Worm (Caenorhabditis elegans): ENCODE data around the gene F28A10.13.

F28A10.13 gene

ce11 chrII:848519-848918 is at the start of gene F28A10.13, which contains the start of gene acdh-9:
F28A10.13 (plus strand) TSS chrII:848812.
acdh-9 (minus strand) TSS chrII:848603.
- TF ChIP-seq crh-2 (tag; optimal IDR thresholded peaks at IDR 0.05) (peak; percentile 64), unc-55 (GFP tag; optimal IDR thresholded peaks at IDR 0.05) (no peak), lin-13 (GFP tag; optimal IDR thresholded peaks at IDR 0.05) (peak; percentile 34), sma-3 (GFP tag; optimal IDR thresholded peaks at IDR 0.05) (no peak), mab-5 (tag; optimal IDR thresholded peaks at IDR 0.05) (no peak), nhr-25 (tag; optimal IDR thresholded peaks at IDR 0.05) (no peak), blmp-1 (tag; optimal IDR thresholded peaks at IDR 0.05; ENCODE audit: insufficient read depth) (peak; percentile 20), mdl-1 (tag; optimal IDR thresholded peaks at IDR 0.05) (peak; percentile 70 to 83), sma-9 (GFP tag; optimal IDR thresholded peaks at IDR 0.05) (peak; percentile 69), sma-9 (tag; optimal IDR thresholded peaks at IDR 0.05) (no peak), ama-1 (optimal IDR thresholded peaks at IDR 0.05) (peak; percentile 72), sem-4 (tag; optimal IDR thresholded peaks at IDR 0.05) (no peak), ceh-16 (tag; optimal IDR thresholded peaks at IDR 0.05) (no peak), skn-1 (tag; optimal IDR thresholded peaks at IDR 0.05) (no peak), mbf-1 (tag; optimal IDR thresholded peaks at IDR 0.05) (no peak), nhr-237 (tag; optimal IDR thresholded peaks at IDR 0.05) (no peak), lin-39 (tag; optimal IDR thresholded peaks at IDR 0.05) (no peak), nhr-10 (tag; optimal IDR thresholded peaks at IDR 0.05) (no peak), elt-3 (tag; optimal IDR thresholded peaks at IDR 0.05) (no peak), nhr-77 (tag; optimal IDR thresholded peaks at IDR 0.05) (no peak), fos-1 (tag; optimal IDR thresholded peaks at IDR 0.05) (peak; percentile 71), ztf-1 (GFP tag; conservative IDR thresholded peaks at IDR 0.05) (no peak), gmeb-1 (tag; optimal IDR thresholded peaks at IDR 0.05) (peak; percentile 44), nhr-129 (tag; optimal IDR thresholded peaks at IDR 0.05) (peak; percentile 82), unc-62 (GFP tag; optimal IDR thresholded peaks at IDR 0.05) (no peak), aly-2 (tag; optimal IDR thresholded peaks at IDR 0.05) (no peak), nhr-21 (tag; optimal IDR thresholded peaks at IDR 0.05) (no peak), nhr-12 (tag; optimal IDR thresholded peaks at IDR 0.05) (no peak), ceh-82 (tag; optimal IDR thresholded peaks at IDR 0.05) (no peak), lin-11 (tag; optimal IDR thresholded peaks at IDR 0.05) (no peak), C34F6.9 (tag; optimal IDR thresholded peaks at IDR 0.05) (peak; percentile 58), egl-27 (tag; optimal IDR thresholded peaks at IDR 0.05) (no peak), alr-1 (tag; optimal IDR thresholded peaks at IDR 0.05) (no peak), ZK546.5 (tag; optimal IDR thresholded peaks at IDR 0.05) (no peak), nhr-23 (tag; optimal IDR thresholded peaks at IDR 0.05) (no peak), dmd-4 (tag; optimal IDR thresholded peaks at IDR 0.05) (no peak), Y55F3AM.14 (GFP tag; optimal IDR thresholded peaks at IDR 0.05) (no peak), nhr-11 (tag; optimal IDR thresholded peaks at IDR 0.05) (no peak), ztf-11 (tag; optimal IDR thresholded peaks at IDR 0.05) (no peak), elt-1 (tag; optimal IDR thresholded peaks at IDR 0.05) (no peak), lsy-2 (tag; optimal IDR thresholded peaks at IDR 0.05) (peak in 1 of 2 experiments; percentile 61), zag-1 (tag; optimal IDR thresholded peaks at IDR 0.05) (no peak), R02D3.7 (tag; optimal IDR thresholded peaks at IDR 0.05) (no peak), unc-39 (tag; optimal IDR thresholded peaks at IDR 0.05) (no peak), peb-1 (tag; optimal IDR thresholded peaks at IDR 0.05) (no peak), F13H6.1 (tag; optimal IDR thresholded peaks at IDR 0.05) (peak; percentile 83), ztf-4 (tag; optimal IDR thresholded peaks at IDR 0.05) (no peak), nhr-6 (tag; optimal IDR thresholded peaks at IDR 0.05) (peak; percentile 11), snpc-4 (tag; optimal IDR thresholded peaks at IDR 0.05) (no peak)

Measured in whole organism, L2 larva.